Worm (Caenorhabditis elegans): ENCODE results near the gene nhr-141.

The nhr-141 gene

ce11 chrV:7446965-7447364 is 2.5 kb downstream of the nhr-141 start, which contains the start of gene F25E5.5:
Gene F25E5.5 (plus strand): TSS chrV:7447265.
- TF ChIP-seq egl-27 (tag; optimal IDR thresholded peaks at IDR 0.05) (no peak), zag-1 (tag; optimal IDR thresholded peaks at IDR 0.05) (no peak), mml-1 (tag; optimal IDR thresholded peaks at IDR 0.05) (no peak), daf-12 (tag; optimal IDR thresholded peaks at IDR 0.05) (no peak), elt-2 (tag; optimal IDR thresholded peaks at IDR 0.05) (no peak), mdl-1 (tag; optimal IDR thresholded peaks at IDR 0.05) (no peak), lin-39 (tag; optimal IDR thresholded peaks at IDR 0.05) (no peak)

- TF ChIP-seq ztf-4 (tag; optimal IDR thresholded peaks at IDR 0.05) (no peak), ZK546.5 (tag; optimal IDR thresholded peaks at IDR 0.05) (no peak), elt-1 (tag; optimal IDR thresholded peaks at IDR 0.05) (no peak), fkh-10 (GFP tag; optimal IDR thresholded peaks at IDR 0.05) (no peak), aly-2 (tag; optimal IDR thresholded peaks at IDR 0.05) (no peak), lsy-12 (tag; optimal IDR thresholded peaks at IDR 0.05) (no peak), snpc-4 (tag; optimal IDR thresholded peaks at IDR 0.05) (no peak), mdl-1 (tag; optimal IDR thresholded peaks at IDR 0.05) (no peak), elt-3 (tag; optimal IDR thresholded peaks at IDR 0.05) (no peak), zag-1 (tag; optimal IDR thresholded peaks at IDR 0.05) (no peak), ceh-28 (tag; optimal IDR thresholded peaks at IDR 0.05) (no peak), jun-1 (tag; optimal IDR thresholded peaks at IDR 0.05) (no peak), nhr-11 (tag; optimal IDR thresholded peaks at IDR 0.05) (no peak)
These were observed 4.9 kb downstream of the nhr-141 start, which contains the start of gene try-12 for ce11 chrV:7449303-7449827. Gene try-12 (plus strand): TSS chrV:7449353.

- TF ChIP-seq sea-2 (GFP tag; optimal IDR thresholded peaks at IDR 0.05): no peak
- TF ChIP-seq lin-39 (tag; optimal IDR thresholded peaks at IDR 0.05): no peak
- no peak for TF ChIP-seq eor-1 (tag; optimal IDR thresholded peaks at IDR 0.05)
These were observed 7.0 kb downstream of the nhr-141 start, which contains the start of gene try-11 for ce11 chrV:7451421-7451820. Gene try-11 (plus strand): TSS chrV:7451721.

ce11 chrV:7454236-7454635 is 9.8 kb downstream of the nhr-141 start, which contains the start of gene try-8:
Gene try-8 (minus strand): TSS chrV:7454336.
- TF ChIP-seq ceh-9 (tag; optimal IDR thresholded peaks at IDR 0.05) (no peak), R02D3.7 (tag; optimal IDR thresholded peaks at IDR 0.05) (no peak), unc-62 (GFP tag; optimal IDR thresholded peaks at IDR 0.05) (no peak)

- no peak for TF ChIP-seq skn-1 (tag; optimal IDR thresholded peaks at IDR 0.05)
- no peak for TF ChIP-seq fos-1 (tag; optimal IDR thresholded peaks at IDR 0.05)
- no peak for TF ChIP-seq nhr-77 (tag; optimal IDR thresholded peaks at IDR 0.05)
- no peak for TF ChIP-seq nhr-12 (tag; optimal IDR thresholded peaks at IDR 0.05)
- TF ChIP-seq nfya-1 (tag; optimal IDR thresholded peaks at IDR 0.05; ENCODE audit: insufficient read depth): no peak
- no peak for TF ChIP-seq ZK546.5 (tag; optimal IDR thresholded peaks at IDR 0.05)
- TF ChIP-seq nhr-23 (tag; optimal IDR thresholded peaks at IDR 0.05): no peak
- no peak for TF ChIP-seq egl-5 (tag; optimal IDR thresholded peaks at IDR 0.05)
- TF ChIP-seq pha-4 (tag; optimal IDR thresholded peaks at IDR 0.05): no peak
- no peak for TF ChIP-seq aly-2 (tag; optimal IDR thresholded peaks at IDR 0.05)
- TF ChIP-seq zag-1 (tag; optimal IDR thresholded peaks at IDR 0.05): no peak
- TF ChIP-seq nhr-237 (tag; optimal IDR thresholded peaks at IDR 0.05): no peak
- TF ChIP-seq eor-1 (tag; optimal IDR thresholded peaks at IDR 0.05): no peak
- no peak for TF ChIP-seq hmg-11 (tag; optimal IDR thresholded peaks at IDR 0.05)
- no peak for TF ChIP-seq lin-15B (tag; optimal IDR thresholded peaks at IDR 0.05)
- TF ChIP-seq fkh-2 (tag; optimal IDR thresholded peaks at IDR 0.05): no peak
- TF ChIP-seq fkh-10 (GFP tag; optimal IDR thresholded peaks at IDR 0.05): no peak
- no peak for TF ChIP-seq daf-12 (tag; optimal IDR thresholded peaks at IDR 0.05)
- no peak for TF ChIP-seq nhr-11 (tag; optimal IDR thresholded peaks at IDR 0.05)
- TF ChIP-seq nhr-28 (tag; optimal IDR thresholded peaks at IDR 0.05): no peak
These were observed 10.5 kb downstream of the nhr-141 start, which contains the start of gene F25E5.2 for ce11 chrV:7455008-7455407. Gene F25E5.2 (plus strand): TSS chrV:7455308.

Measured in whole organism, L3 larva.